Fruit fly (Drosophila melanogaster): ENCODE data around the gene Lcp65Ab2.

The Lcp65Ab2 gene

DNA sequence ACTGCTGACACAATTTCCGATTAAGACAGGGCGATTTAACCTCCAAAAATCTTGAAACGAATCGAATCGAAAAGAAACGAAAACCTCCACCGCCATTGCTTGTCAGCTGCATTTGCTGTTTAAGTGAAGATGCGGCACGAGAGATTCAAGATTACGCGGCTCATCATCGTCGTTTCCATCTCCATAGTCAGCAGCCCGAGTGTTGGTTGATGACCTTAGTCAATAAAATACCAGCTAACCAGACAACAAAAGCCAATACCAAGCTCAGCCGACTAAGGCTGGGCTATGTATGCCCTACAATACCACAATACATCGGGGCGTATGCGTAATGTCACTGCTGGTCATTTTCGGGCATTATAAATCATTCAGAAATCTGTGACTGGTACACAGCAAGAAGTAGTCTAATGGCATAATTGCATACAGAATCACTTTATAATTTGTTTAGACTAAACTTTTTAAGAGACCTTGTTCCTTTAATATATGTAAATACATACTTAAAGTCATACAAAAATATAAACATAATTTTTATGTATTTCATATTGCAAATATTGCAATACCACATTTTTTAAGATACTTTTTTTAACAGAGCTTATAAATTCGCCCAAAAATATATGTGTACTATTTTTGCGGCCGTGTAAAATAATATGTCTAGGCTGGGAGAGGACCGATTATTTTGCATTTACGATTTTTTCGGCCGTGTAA, 5.6 kb upstream of the Lcp65Ab2 start (continued):
- TF ChIP-seq nerfin-2 (GFP tag; IDR thresholded peaks at IDR 0.05; ENCODE audit: partially characterized antibody) (no peak), CG30403 (GFP tag; optimal IDR thresholded peaks at IDR 0.05) (peak; percentile 2), ara (GFP tag; IDR thresholded peaks at IDR 0.05) (no peak), gcm2 (GFP tag; optimal IDR thresholded peaks at IDR 0.05) (no peak), sd (tag; optimal IDR thresholded peaks at IDR 0.05) (peak; percentile 12), Usf (GFP tag; optimal IDR thresholded peaks at IDR 0.05) (no peak), CG5180 (GFP tag; optimal IDR thresholded peaks at IDR 0.05) (no peak)

DNA sequence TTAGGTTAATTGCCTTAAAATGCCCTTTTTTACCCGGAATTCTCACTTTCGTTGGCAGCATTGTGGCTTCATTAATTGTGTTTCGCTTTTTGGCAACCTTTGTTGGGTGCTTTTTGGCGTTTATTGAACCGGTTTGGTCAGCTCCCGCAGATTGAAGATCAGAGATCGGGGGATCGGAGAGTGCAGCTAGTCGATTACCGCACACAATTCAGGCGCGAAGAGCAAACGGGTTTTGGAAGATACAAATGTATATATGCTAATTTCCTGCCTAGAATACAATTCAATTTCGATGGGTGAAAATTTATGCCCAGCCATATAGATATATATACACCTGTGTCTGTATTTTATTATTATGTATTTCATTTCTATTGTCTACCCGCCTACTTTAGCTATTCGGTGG, 4.9 kb upstream of the Lcp65Ab2 start:
- TF ChIP-seq Pdp1 (GFP tag; optimal IDR thresholded peaks at IDR 0.05): peak in 1 of 2 experiments; percentile 65
- no peak for TF ChIP-seq CG17568 (GFP tag; optimal IDR thresholded peaks at IDR 0.05)
- TF ChIP-seq slp2 (GFP tag; optimal IDR thresholded peaks at IDR 0.05): no peak
- no peak for TF ChIP-seq tll (GFP tag; optimal IDR thresholded peaks at IDR 0.05)
- TF ChIP-seq gcm (GFP tag; optimal IDR thresholded peaks at IDR 0.05): no peak
- TF ChIP-seq abd-A (tag; optimal IDR thresholded peaks at IDR 0.05): peak; percentile 81
- TF ChIP-seq CG6175 (GFP tag; IDR thresholded peaks at IDR 0.05): no peak
- TF ChIP-seq CG8478 (optimal IDR thresholded peaks at IDR 0.05): no peak
- no peak for TF ChIP-seq MESR4 (GFP tag; optimal IDR thresholded peaks at IDR 0.05)
- no peak for TF ChIP-seq kah (GFP tag; optimal IDR thresholded peaks at IDR 0.05)
- no peak for TF ChIP-seq CG10366 (GFP tag; IDR thresholded peaks at IDR 0.05)
- TF ChIP-seq Ada2b (GFP tag; IDR thresholded peaks at IDR 0.05): no peak
- TF ChIP-seq bigmax (GFP tag; optimal IDR thresholded peaks at IDR 0.05): no peak
- peak; percentile 90 for TF ChIP-seq chinmo (GFP tag; IDR thresholded peaks at IDR 0.05; ENCODE audit: partially characterized antibody)
- TF ChIP-seq salm (tag; optimal IDR thresholded peaks at IDR 0.05): no peak
- no peak for TF ChIP-seq CG9797 (GFP tag; optimal IDR thresholded peaks at IDR 0.05)
- no peak for TF ChIP-seq hb (GFP tag; IDR thresholded peaks at IDR 0.05; ENCODE audit: partially characterized antibody)
- TF ChIP-seq vnd (GFP tag; IDR thresholded peaks at IDR 0.05; ENCODE audit: partially characterized antibody): no peak
- peak; percentile 17 for TF ChIP-seq Blimp-1 (GFP tag; optimal IDR thresholded peaks at IDR 0.05)
- TF ChIP-seq CG30020 (tag; optimal IDR thresholded peaks at IDR 0.05): no peak
- TF ChIP-seq az2 (GFP tag; optimal IDR thresholded peaks at IDR 0.05): no peak
- TF ChIP-seq sqz (GFP tag; optimal IDR thresholded peaks at IDR 0.05): no peak
- TF ChIP-seq cwo (GFP tag; optimal IDR thresholded peaks at IDR 0.05): peak; percentile 52
- TF ChIP-seq grau (tag; optimal IDR thresholded peaks at IDR 0.05): no peak
- TF ChIP-seq CG14050 (GFP tag; IDR thresholded peaks at IDR 0.05): no peak
- peak; percentile 28 for TF ChIP-seq sens (GFP tag)
- TF ChIP-seq Neu2 (GFP tag; optimal IDR thresholded peaks at IDR 0.05; ENCODE audit: borderline replicate concordance): no peak
- TF ChIP-seq kni (GFP tag; optimal IDR thresholded peaks at IDR 0.05): no peak
- no peak for TF ChIP-seq grn (GFP tag; optimal IDR thresholded peaks at IDR 0.05)
- TF ChIP-seq Kr (GFP tag; optimal IDR thresholded peaks at IDR 0.05): no peak
- no peak for TF ChIP-seq Dref (GFP tag; IDR thresholded peaks at IDR 0.05)
- TF ChIP-seq vvl (GFP tag; IDR thresholded peaks at IDR 0.05): peak; percentile 70; the same call in 1 of the 2 replicates
- TF ChIP-seq CG12769 (tag; optimal IDR thresholded peaks at IDR 0.05): peak; percentile 64
- no peak for TF ChIP-seq cad (GFP tag; optimal IDR thresholded peaks at IDR 0.05)
- TF ChIP-seq HHEX (GFP tag; optimal IDR thresholded peaks at IDR 0.05): no peak
- no peak for TF ChIP-seq mld (GFP tag; IDR thresholded peaks at IDR 0.05; ENCODE audit: partially characterized antibody)
- peak; percentile 78 for TF ChIP-seq CG13894 (tag; optimal IDR thresholded peaks at IDR 0.05)
- TF ChIP-seq kay (GFP tag; optimal IDR thresholded peaks at IDR 0.05): no peak
- TF ChIP-seq lab (GFP tag; optimal IDR thresholded peaks at IDR 0.05): no peak
- TF ChIP-seq CG17612 (GFP tag; IDR thresholded peaks at IDR 0.05): no peak
- no peak for TF ChIP-seq CG7556 (GFP tag; optimal IDR thresholded peaks at IDR 0.05)

Data from whole organism, embryonic.